Fruit fly (Drosophila melanogaster): ENCODE measurements around the gene CG5612.
A peak's percentile ranks its signal among the peaks of the same experiment; 100 is the strongest.

CG5612 gene

DNA sequence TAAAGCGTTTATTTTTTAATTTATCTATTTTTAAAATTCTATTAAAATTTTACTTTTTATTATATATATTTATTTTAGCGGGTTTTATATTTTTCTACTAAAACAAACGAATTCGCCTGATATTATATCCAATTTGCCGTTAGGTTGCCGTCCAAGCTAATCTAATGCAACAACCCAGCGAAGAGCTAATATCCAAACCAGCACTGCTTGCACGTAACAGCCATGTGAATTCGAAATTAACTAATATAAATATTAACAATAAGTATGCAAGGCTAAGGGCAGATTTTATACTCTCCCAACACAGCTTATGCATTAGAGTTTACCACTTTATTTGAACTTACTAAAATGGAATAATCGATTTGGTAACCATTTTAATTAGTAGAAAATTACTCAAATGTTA lies 25.9 kb upstream of the CG5612 start:
- TF ChIP-seq foxo (GFP tag; optimal IDR thresholded peaks at IDR 0.05) (no peak), Myc (optimal IDR thresholded peaks at IDR 0.05) (peak; percentile 28), dl (GFP tag; optimal IDR thresholded peaks at IDR 0.05; ENCODE audit: insufficient read depth in 1 of 2, partially characterized antibody in 2 of 2) (no peak), woc (GFP tag; optimal IDR thresholded peaks at IDR 0.05) (no peak)

DNA sequence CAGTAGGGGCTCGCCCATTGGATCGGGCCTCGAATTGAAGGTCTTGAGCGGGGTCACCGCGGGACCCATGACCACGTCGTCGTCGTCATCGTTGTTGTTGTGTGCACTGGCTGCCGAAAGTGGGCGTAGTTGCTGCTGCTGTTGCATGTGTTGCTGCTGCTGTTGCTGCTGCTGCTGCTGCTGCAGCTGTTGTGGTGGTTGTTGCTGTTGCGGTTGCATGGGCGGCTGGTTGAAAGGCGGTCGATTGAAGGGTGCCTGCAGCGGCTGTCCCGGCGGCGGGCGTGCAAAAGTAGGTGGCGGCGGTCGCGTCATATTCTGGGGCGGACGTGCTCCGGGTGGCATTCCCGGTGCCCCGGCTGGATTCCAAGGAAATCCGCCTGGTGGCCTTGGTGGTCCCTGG lies 22.0 kb upstream of the CG5612 start:
- TF ChIP-seq Vsx2 (GFP tag; optimal IDR thresholded peaks at IDR 0.05; ENCODE audit: partially characterized antibody) (no peak), Dfd (GFP tag; optimal IDR thresholded peaks at IDR 0.05) (peak; percentile 56), rgr (GFP tag; optimal IDR thresholded peaks at IDR 0.05) (no peak), Myc (optimal IDR thresholded peaks at IDR 0.05) (no peak)

DNA sequence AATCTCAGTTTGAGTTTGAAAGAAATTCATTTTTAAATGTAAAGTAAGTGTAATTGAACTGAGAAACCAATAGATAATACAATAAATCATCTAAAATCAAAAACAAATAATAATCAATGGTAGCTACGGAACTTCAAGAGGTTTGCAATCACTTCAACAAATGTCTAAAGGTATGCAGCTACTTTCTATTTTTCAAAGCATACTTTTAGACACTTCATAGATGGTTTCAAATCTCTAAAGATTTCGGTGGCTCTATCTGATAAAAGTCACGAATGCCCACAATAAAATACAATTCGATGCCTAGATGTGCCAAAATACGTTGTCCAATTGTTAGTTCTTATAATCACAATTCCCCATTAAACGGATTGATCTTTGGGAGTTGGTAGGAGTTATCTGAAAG lies 17.3 kb upstream of the CG5612 start:
- TF ChIP-seq fru (GFP tag; optimal IDR thresholded peaks at IDR 0.05) (no peak), Hnf4 (GFP tag; optimal IDR thresholded peaks at IDR 0.05) (no peak), psq (GFP tag; optimal IDR thresholded peaks at IDR 0.05) (no peak), Jra (GFP tag; optimal IDR thresholded peaks at IDR 0.05) (no peak), foxo (GFP tag; optimal IDR thresholded peaks at IDR 0.05) (no peak), Rel (GFP tag; optimal IDR thresholded peaks at IDR 0.05) (no peak), Rel (tag; optimal IDR thresholded peaks at IDR 0.05) (no peak)

DNA sequence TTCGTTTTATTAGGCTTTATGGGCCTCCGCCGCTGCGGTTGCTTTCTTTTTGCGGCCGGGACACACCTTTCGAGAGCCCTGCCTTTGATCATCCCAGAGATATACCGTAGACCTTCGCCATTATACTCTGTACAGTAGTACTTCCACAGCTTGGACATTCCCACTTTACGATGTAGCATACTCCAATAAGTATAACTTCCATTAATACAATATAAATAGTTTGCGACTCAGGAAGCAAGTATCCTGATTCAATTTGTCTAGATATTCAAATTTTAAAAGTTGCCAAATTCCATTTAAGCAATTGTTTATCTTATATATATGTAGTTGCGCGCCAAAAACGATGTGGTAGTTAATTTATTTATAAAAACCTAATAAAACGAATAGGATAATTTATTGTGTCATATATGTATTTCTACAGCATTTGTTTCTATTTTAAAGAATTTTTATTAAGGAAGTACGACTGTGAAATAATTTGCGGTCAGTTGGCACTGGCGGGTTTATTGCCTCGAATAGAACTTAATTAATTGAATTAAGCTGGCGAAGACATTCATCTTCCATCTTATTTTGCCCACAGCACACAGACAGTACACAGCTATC lies 11.6 kb upstream of the CG5612 start:
- no peak for TF ChIP-seq rgr (GFP tag; optimal IDR thresholded peaks at IDR 0.05)
- no peak for TF ChIP-seq CrebA (GFP tag; optimal IDR thresholded peaks at IDR 0.05; ENCODE audit: borderline replicate concordance)
- TF ChIP-seq Hr83 (GFP tag; optimal IDR thresholded peaks at IDR 0.05; ENCODE audit: poor library complexity, severe bottlenecking): no peak
- no peak for TF ChIP-seq pan (optimal IDR thresholded peaks at IDR 0.05)
- TF ChIP-seq Abd-B (GFP tag; optimal IDR thresholded peaks at IDR 0.05): no peak
- TF ChIP-seq psq (GFP tag; optimal IDR thresholded peaks at IDR 0.05): no peak
- TF ChIP-seq CG9705 (GFP tag; optimal IDR thresholded peaks at IDR 0.05): no peak
- TF ChIP-seq Dfd (GFP tag; optimal IDR thresholded peaks at IDR 0.05): no peak
- no peak for TF ChIP-seq N (GFP tag; optimal IDR thresholded peaks at IDR 0.05)
- TF ChIP-seq HLH106 (tag; optimal IDR thresholded peaks at IDR 0.05): no peak
- TF ChIP-seq sv (GFP tag; optimal IDR thresholded peaks at IDR 0.05): no peak
- TF ChIP-seq sage (GFP tag; optimal IDR thresholded peaks at IDR 0.05): no peak
- no peak for TF ChIP-seq Dif (GFP tag; optimal IDR thresholded peaks at IDR 0.05; ENCODE audit: partially characterized antibody)
- no peak for TF ChIP-seq ey (GFP tag; optimal IDR thresholded peaks at IDR 0.05)
- no peak for TF ChIP-seq tai (GFP tag; optimal IDR thresholded peaks at IDR 0.05)
- no peak for TF ChIP-seq dsf (GFP tag; optimal IDR thresholded peaks at IDR 0.05; ENCODE audit: borderline replicate concordance)
- no peak for TF ChIP-seq woc (GFP tag; optimal IDR thresholded peaks at IDR 0.05)
- no peak for TF ChIP-seq h (GFP tag; optimal IDR thresholded peaks at IDR 0.05)
- no peak for TF ChIP-seq br (GFP tag; optimal IDR thresholded peaks at IDR 0.05)

DNA sequence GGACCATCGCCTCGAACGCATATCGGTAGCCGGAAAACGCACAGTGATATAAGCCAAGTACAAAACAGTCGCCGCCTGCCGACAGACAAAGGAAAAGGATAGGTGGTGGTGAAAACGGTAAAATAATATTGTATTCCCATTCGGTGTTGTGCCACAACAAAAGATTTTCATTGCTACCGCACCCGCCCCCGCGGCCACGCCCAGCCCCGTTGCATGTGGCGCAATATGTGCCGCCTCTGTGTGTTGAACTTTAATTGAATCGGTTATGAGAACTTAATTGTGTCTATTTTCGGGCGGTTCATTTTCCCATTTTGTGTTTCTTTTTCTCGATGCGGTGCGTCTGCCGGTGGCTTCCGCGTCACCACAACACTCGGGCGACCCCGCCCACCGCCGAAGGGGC lies 10.9 kb upstream of the CG5612 start:
- TF ChIP-seq HLH106 (tag; optimal IDR thresholded peaks at IDR 0.05) (no peak), Dif (GFP tag; optimal IDR thresholded peaks at IDR 0.05; ENCODE audit: partially characterized antibody) (peak; percentile 53)

DNA sequence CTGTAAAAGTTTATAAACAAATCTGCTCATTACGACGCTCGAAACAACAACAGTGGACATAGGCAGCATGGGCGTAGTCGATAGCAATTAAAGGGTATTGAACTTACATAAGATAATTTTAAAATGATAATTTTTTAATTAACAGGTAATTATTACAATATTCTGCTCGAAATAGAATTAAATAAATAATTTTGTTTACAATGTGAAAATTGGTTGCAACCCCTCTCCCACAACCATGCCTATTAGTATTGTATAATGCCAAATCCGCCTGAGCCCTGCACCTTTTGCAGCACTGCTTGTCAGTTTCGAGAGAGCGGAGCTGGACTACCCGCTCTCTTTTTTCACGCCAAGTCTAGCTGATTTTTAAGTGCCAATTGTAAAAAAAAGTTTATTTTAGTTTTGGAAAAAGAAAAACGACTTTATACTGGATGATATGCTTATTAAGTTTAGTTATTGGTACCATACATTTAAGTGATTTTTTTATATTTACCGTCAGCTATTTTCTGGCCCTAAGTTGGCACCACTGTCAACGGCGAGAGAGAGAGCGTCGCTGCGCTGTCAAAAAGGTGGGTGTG lies 10.3 kb upstream of the CG5612 start, which contains the start of the genes CG5611 and Mtl:
Gene CG5611 (minus strand): TSS at position 51 of the 575 bp plus-strand sequence.
Gene Mtl (plus strand): TSS at position 403 of the 575 bp plus-strand sequence.
- peak; percentile 92 for TF ChIP-seq Rel (GFP tag; optimal IDR thresholded peaks at IDR 0.05)
- TF ChIP-seq Rel (tag; optimal IDR thresholded peaks at IDR 0.05): peak; percentile 93
- peak; percentile 98 for TF ChIP-seq GATAd (GFP tag; optimal IDR thresholded peaks at IDR 0.05)
- no peak for TF ChIP-seq dl (GFP tag; optimal IDR thresholded peaks at IDR 0.05; ENCODE audit: insufficient read depth in 1 of 2, partially characterized antibody in 2 of 2)
- peak; percentile 98 for TF ChIP-seq sage (GFP tag; optimal IDR thresholded peaks at IDR 0.05)
- TF ChIP-seq CrebA (GFP tag; optimal IDR thresholded peaks at IDR 0.05; ENCODE audit: borderline replicate concordance): peak; percentile 95
- peak; percentile 100 for TF ChIP-seq HLH106 (tag; optimal IDR thresholded peaks at IDR 0.05)
- peak; percentile 95 for TF ChIP-seq CG32264 (GFP tag; optimal IDR thresholded peaks at IDR 0.05)
- peak; percentile 99 for TF ChIP-seq ey (GFP tag; optimal IDR thresholded peaks at IDR 0.05)
- peak; percentile 99 for TF ChIP-seq Sp1 (GFP tag; optimal IDR thresholded peaks at IDR 0.05)
- peak; percentile 93 for TF ChIP-seq Mio (GFP tag; optimal IDR thresholded peaks at IDR 0.05)
- no peak for TF ChIP-seq Dif (GFP tag; optimal IDR thresholded peaks at IDR 0.05; ENCODE audit: partially characterized antibody)
- TF ChIP-seq lola (GFP tag; optimal IDR thresholded peaks at IDR 0.05): no peak
- peak; percentile 98 for TF ChIP-seq Jra (GFP tag; optimal IDR thresholded peaks at IDR 0.05)
- TF ChIP-seq Hr83 (GFP tag; optimal IDR thresholded peaks at IDR 0.05; ENCODE audit: poor library complexity, severe bottlenecking): peak; percentile 97
- TF ChIP-seq Vsx2 (GFP tag; optimal IDR thresholded peaks at IDR 0.05; ENCODE audit: partially characterized antibody): no peak
- peak; percentile 99 for TF ChIP-seq psq (GFP tag; optimal IDR thresholded peaks at IDR 0.05)
- peak; percentile 94 for TF ChIP-seq jim (GFP tag; optimal IDR thresholded peaks at IDR 0.05)
- peak; percentile 98 for TF ChIP-seq tai (GFP tag; optimal IDR thresholded peaks at IDR 0.05)
- peak; percentile 100 for TF ChIP-seq rgr (GFP tag; optimal IDR thresholded peaks at IDR 0.05)
- TF ChIP-seq Abd-B (GFP tag; optimal IDR thresholded peaks at IDR 0.05): no peak
- TF ChIP-seq Hnf4 (GFP tag; optimal IDR thresholded peaks at IDR 0.05): peak; percentile 99
- peak; percentile 96 for TF ChIP-seq Myc (optimal IDR thresholded peaks at IDR 0.05)
- TF ChIP-seq dmrt93B (GFP tag; optimal IDR thresholded peaks at IDR 0.05): peak; percentile 100
- TF ChIP-seq dsf (GFP tag; optimal IDR thresholded peaks at IDR 0.05; ENCODE audit: borderline replicate concordance): peak; percentile 98
- TF ChIP-seq fru (GFP tag; optimal IDR thresholded peaks at IDR 0.05): peak; percentile 99
- TF ChIP-seq usp (GFP tag; optimal IDR thresholded peaks at IDR 0.05): no peak

All from whole organism, wandering third instar larva.